Worm (Caenorhabditis elegans): ENCODE data around the gene Y57G11C.38.

DNA sequence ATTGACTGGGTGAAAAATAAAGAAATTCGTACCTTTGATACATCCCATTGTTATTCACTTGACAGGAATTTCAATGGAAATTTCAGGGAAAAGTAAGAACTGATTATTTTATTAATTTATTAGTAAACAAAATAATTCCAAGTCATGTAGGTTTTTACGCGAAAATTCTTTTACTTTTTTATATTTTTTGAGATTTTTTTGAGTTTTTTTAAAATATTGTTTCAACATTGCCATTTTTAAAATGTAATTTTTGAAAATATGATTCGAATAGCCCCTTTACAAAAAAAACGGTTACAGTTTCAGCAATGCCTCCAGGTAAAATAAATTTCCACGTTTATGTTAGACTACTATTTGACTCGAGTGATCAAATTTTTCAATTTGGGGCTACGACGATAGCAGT is 556 bp upstream of the Y57G11C.38 start, which contains the start of gene Y57G11C.23:
- TF ChIP-seq ceh-82 (tag; optimal IDR thresholded peaks at IDR 0.05) (no peak), hlh-30 (tag; optimal IDR thresholded peaks at IDR 0.05; ENCODE audit: insufficient read depth) (no peak), unc-62 (GFP tag; optimal IDR thresholded peaks at IDR 0.05 in 1 of 2) (no peak), unc-62 (tag; optimal IDR thresholded peaks at IDR 0.05) (no peak), skn-1 (tag; optimal IDR thresholded peaks at IDR 0.05) (no peak), ceh-62 (tag; optimal IDR thresholded peaks at IDR 0.05) (no peak), F37D6.2 (tag; optimal IDR thresholded peaks at IDR 0.05) (no peak), nhr-28 (tag; optimal IDR thresholded peaks at IDR 0.05) (no peak)
